Fruit fly (Drosophila melanogaster): ENCODE data around the gene CG14258.

DNA sequence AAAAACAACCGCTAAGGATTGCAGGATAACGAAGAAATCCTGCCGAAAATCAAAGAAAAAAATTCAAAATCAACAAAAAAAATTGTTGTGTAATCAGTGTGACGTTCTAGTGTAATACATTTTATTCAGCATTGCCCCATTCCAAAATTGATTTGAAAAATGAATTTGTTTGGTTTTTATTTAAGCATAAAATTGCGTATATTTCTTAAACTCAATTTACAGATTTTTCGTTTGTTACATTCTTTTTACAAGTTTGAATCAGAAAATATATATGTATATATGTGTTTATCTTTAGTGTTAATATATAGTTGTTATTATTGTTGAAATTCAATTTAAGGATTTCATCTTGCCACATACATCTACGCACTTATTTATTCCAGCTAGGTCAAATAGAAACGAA lies 31.6 kb downstream of the CG14258 start, which contains the start of gene CG6059:
- TF ChIP-seq Sox14 (GFP tag; optimal IDR thresholded peaks at IDR 0.05) (no peak), Eip78C (GFP tag) (no peak), Eip75B (GFP tag; optimal IDR thresholded peaks at IDR 0.05) (no peak)
